Fruit fly (Drosophila melanogaster): Measurements from ENCODE around the gene CG33985.

Gene CG33985

dm6 chr3L:15509398-15509797, 17.2 kb downstream of the CG33985 start, which contains the start of the genes gdl and gdl-ORF39 (continued):
- TF ChIP-seq sc (optimal IDR thresholded peaks at IDR 0.05) = no peak
- no peak for TF ChIP-seq sc (GFP tag; optimal IDR thresholded peaks at IDR 0.05)
- TF ChIP-seq Oaz (GFP tag; IDR thresholded peaks at IDR 0.05) = no peak
- no peak for TF ChIP-seq Stat92E (GFP tag; optimal IDR thresholded peaks at IDR 0.05)
- TF ChIP-seq gfzf (GFP tag; optimal IDR thresholded peaks at IDR 0.05) = peak; percentile 43
- peak; percentile 83 to 98 for TF ChIP-seq crp (GFP tag; optimal IDR thresholded peaks at IDR 0.05)
- no peak for TF ChIP-seq CG16779 (GFP tag; IDR thresholded peaks at IDR 0.05)
- TF ChIP-seq CG15011 (GFP tag; optimal IDR thresholded peaks at IDR 0.05) = no peak
- no peak for TF ChIP-seq knrl (GFP tag; IDR thresholded peaks at IDR 0.05; ENCODE audit: partially characterized antibody)
- no peak for TF ChIP-seq bcd (GFP tag; optimal IDR thresholded peaks at IDR 0.05)
- no peak for TF ChIP-seq Dfd (GFP tag; optimal IDR thresholded peaks at IDR 0.05)
- peak; percentile 6 for TF ChIP-seq CG15601 (tag; optimal IDR thresholded peaks at IDR 0.05)
- no peak for TF ChIP-seq wor (GFP tag; IDR thresholded peaks at IDR 0.05)
- peak; percentile 43; the same call in 1 of the 2 replicates for TF ChIP-seq bbx (GFP tag; IDR thresholded peaks at IDR 0.05; ENCODE audit: partially characterized antibody)
- TF ChIP-seq Sox102F (GFP tag; optimal IDR thresholded peaks at IDR 0.05) = no peak
- no peak for TF ChIP-seq lov (optimal IDR thresholded peaks at IDR 0.05)
- no peak for TF ChIP-seq lov (GFP tag; IDR thresholded peaks at IDR 0.05)
- TF ChIP-seq CG7786 (GFP tag; optimal IDR thresholded peaks at IDR 0.05) = no peak
- TF ChIP-seq luna (GFP tag; optimal IDR thresholded peaks at IDR 0.05) = no peak
- TF ChIP-seq CG14710 (tag; optimal IDR thresholded peaks at IDR 0.05) = peak; percentile 100
- TF ChIP-seq CG12104 (GFP tag; optimal IDR thresholded peaks at IDR 0.05) = no peak
- no peak for TF ChIP-seq CG6654 (GFP tag; optimal IDR thresholded peaks at IDR 0.05)
- no peak for TF ChIP-seq Asciz (GFP tag; optimal IDR thresholded peaks at IDR 0.05)
- TF ChIP-seq nau (GFP tag; optimal IDR thresholded peaks at IDR 0.05) = no peak
- no peak for TF ChIP-seq cwo (GFP tag; optimal IDR thresholded peaks at IDR 0.05)
- TF ChIP-seq Taf1 (GFP tag; IDR thresholded peaks at IDR 0.05) = no peak
- TF ChIP-seq sens (GFP tag) = peak; percentile 58
- no peak for TF ChIP-seq Neu2 (GFP tag; optimal IDR thresholded peaks at IDR 0.05; ENCODE audit: borderline replicate concordance)
- TF ChIP-seq hkb (optimal IDR thresholded peaks at IDR 0.05) = no peak
- no peak for TF ChIP-seq hkb (GFP tag; IDR thresholded peaks at IDR 0.05)
- TF ChIP-seq Elba2 (GFP tag; optimal IDR thresholded peaks at IDR 0.05) = no peak
- TF ChIP-seq unpg (GFP tag; optimal IDR thresholded peaks at IDR 0.05) = no peak
- no peak for TF ChIP-seq kni (GFP tag; optimal IDR thresholded peaks at IDR 0.05)
- no peak for TF ChIP-seq eyg (GFP tag; optimal IDR thresholded peaks at IDR 0.05)
- no peak for TF ChIP-seq CG4820 (GFP tag; optimal IDR thresholded peaks at IDR 0.05)
- no peak for TF ChIP-seq CG11093 (GFP tag; IDR thresholded peaks at IDR 0.05)
- no peak for TF ChIP-seq CG4282 (GFP tag; optimal IDR thresholded peaks at IDR 0.05)
- no peak for TF ChIP-seq pnt (GFP tag; optimal IDR thresholded peaks at IDR 0.05)
- TF ChIP-seq Hmx (GFP tag; optimal IDR thresholded peaks at IDR 0.05) = no peak
- TF ChIP-seq jing (GFP tag; optimal IDR thresholded peaks at IDR 0.05) = no peak
- TF ChIP-seq E2f2 (GFP tag; IDR thresholded peaks at IDR 0.05) = peak; percentile 98
- no peak for TF ChIP-seq ara (GFP tag; IDR thresholded peaks at IDR 0.05)
- TF ChIP-seq ken (GFP tag; IDR thresholded peaks at IDR 0.05) = no peak
- TF ChIP-seq Med (GFP tag) = peak; percentile 61
- no peak for TF ChIP-seq chinmo (GFP tag; IDR thresholded peaks at IDR 0.05; ENCODE audit: partially characterized antibody)
- TF ChIP-seq CG9797 (GFP tag; optimal IDR thresholded peaks at IDR 0.05) = peak; percentile 44
- TF ChIP-seq shn (GFP tag; optimal IDR thresholded peaks at IDR 0.05) = no peak
- no peak for TF ChIP-seq zfh1 (GFP tag; IDR thresholded peaks at IDR 0.05)
- no peak for TF ChIP-seq CG12769 (tag; optimal IDR thresholded peaks at IDR 0.05)
- no peak for TF ChIP-seq Nf-YA (GFP tag; IDR thresholded peaks at IDR 0.05)
- no peak for TF ChIP-seq cg (GFP tag; optimal IDR thresholded peaks at IDR 0.05)
- TF ChIP-seq CG12219 (GFP tag; optimal IDR thresholded peaks at IDR 0.05) = no peak

All from whole organism, embryonic.